Worm (Caenorhabditis elegans) whole organism, young adult: Measurements from ENCODE around the gene clec-180.
A peak's percentile ranks its signal among the peaks of the same experiment; 100 is the strongest.

ENCODE experiments used
- D2030.7 ChIP-seq: fragments of 200-800 bp; sonication (Bioruptor generic); IDR thresholded peaks from 2 replicates; pipeline ENCODE4 v1.3.6; 2022; ENCODE audit warnings: missing genetic modification reagents, missing genetic modification characterization, missing compliant biosample characterization
- F23B12.7 ChIP-seq: sonication (generic microtip); optimal IDR thresholded peaks from 2 replicates; lab custom pipeline; 2017; ENCODE audit warnings: missing genetic modification characterization, mild to moderate bottlenecking, missing compliant biosample characterization, antibody characterized with exemption, moderate library complexity; ENCODE audit not compliant: insufficient read depth
- F39B2.1 ChIP-seq: fragments of 200-800 bp; sonication (Bioruptor generic); IDR thresholded peaks from 2 replicates; pipeline ENCODE4 v1.3.6; 2022; ENCODE audit warnings: missing genetic modification reagents, missing genetic modification characterization, missing compliant biosample characterization
- K11D2.4 ChIP-seq: fragments of 200-800 bp; sonication (Bioruptor generic); IDR thresholded peaks from 2 replicates; pipeline ENCODE4 v1.3.6; 2022; ENCODE audit warnings: missing genetic modification reagents, missing genetic modification characterization, missing compliant biosample characterization
- bed-1 ChIP-seq: fragments of 200-800 bp; sonication (Bioruptor generic); IDR thresholded peaks from 2 replicates; pipeline ENCODE4 v1.3.6; 2022; ENCODE audit warnings: missing genetic modification reagents, missing genetic modification characterization, missing compliant biosample characterization
- ceh-100 ChIP-seq: fragments of 200-800 bp; sonication (Bioruptor generic); IDR thresholded peaks from 2 replicates; pipeline ENCODE4 v1.3.6; 2022; ENCODE audit warnings: missing genetic modification reagents, missing genetic modification characterization, missing compliant biosample characterization
- gei-17 ChIP-seq: fragments of 200-800 bp; sonication (Bioruptor generic); optimal IDR thresholded peaks from 2 replicates; lab custom pipeline; 2018; ENCODE audit warnings: mild to moderate bottlenecking, missing genetic modification characterization, missing compliant biosample characterization
- hrde-1 ChIP-seq: sonication (generic microtip); optimal IDR thresholded peaks from 2 replicates; lab custom pipeline; 2016; ENCODE audit warnings: missing genetic modification characterization, mild to moderate bottlenecking, missing compliant biosample characterization, moderate library complexity, missing genotype, missing genetic modification reagents, borderline replicate concordance
- lin-35 ChIP-seq, 3 experiments: fragments of 150-350 bp in 2 of 3; sonication (generic microtip) in 1 of 3; optimal IDR thresholded peaks; 2 replicates each; lab custom pipeline; 2014 to 2018; ENCODE audit warnings: missing biosample characterization in 3 of 3, missing genetic modification characterization in 3 of 3, missing genetic modification reagents in 3 of 3
- lin-40 ChIP-seq: sonication (generic microtip); optimal IDR thresholded peaks from 2 replicates; lab custom pipeline; 2016; ENCODE audit warnings: missing genetic modification characterization, mild to moderate bottlenecking, missing compliant biosample characterization, missing genotype, missing genetic modification reagents
- lsy-27 ChIP-seq: sonication (generic microtip); optimal IDR thresholded peaks from 2 replicates; lab custom pipeline; 2017; ENCODE audit warnings: missing genetic modification characterization, mild to moderate bottlenecking, missing compliant biosample characterization, antibody characterized with exemption, missing genotype, borderline replicate concordance; ENCODE audit not compliant: insufficient read depth
- pha-4 ChIP-seq: fragments of 150-350 bp; sonication (generic microtip); optimal IDR thresholded peaks from 2 replicates; lab custom pipeline; 2014; ENCODE audit warnings: missing biosample characterization, missing genetic modification reagents, missing genetic modification characterization
- unc-62 ChIP-seq: fragments of 150-350 bp; optimal IDR thresholded peaks from 2 replicates; lab custom pipeline; 2014; ENCODE audit warnings: missing biosample characterization, missing genetic modification reagents, missing genetic modification characterization
- xnd-1 ChIP-seq: sonication (generic microtip); optimal IDR thresholded peaks from 2 replicates; lab custom pipeline; 2016; ENCODE audit warnings: missing genotype, missing genetic modification reagents, missing genetic modification characterization, missing compliant biosample characterization

DNA sequence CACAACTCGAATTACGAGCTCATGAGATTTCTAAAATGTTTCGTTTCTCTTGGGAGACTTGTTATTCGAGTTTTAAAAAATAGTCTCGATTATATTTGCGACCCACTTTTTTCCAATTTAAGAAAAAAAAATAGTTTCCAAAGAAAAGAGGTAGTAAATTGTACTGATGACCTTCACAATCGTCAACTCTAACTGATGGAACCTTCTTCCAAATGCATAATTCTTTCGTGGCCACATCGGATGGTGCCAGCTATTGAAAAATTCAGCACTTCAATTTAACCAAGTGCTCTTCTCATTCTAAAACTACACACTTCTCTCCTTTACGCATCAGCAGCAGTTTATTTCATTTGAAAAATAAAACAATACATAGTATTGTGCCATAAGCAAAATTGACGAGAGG lies 25.0 kb upstream of the clec-180 start:
- TF ChIP-seq F39B2.1 (GFP tag; lab: Robert Waterston, UW) = no peak
- TF ChIP-seq K11D2.4 (GFP tag; lab: Robert Waterston, UW) = no peak
- no peak for TF ChIP-seq lsy-27 (tag; lab: Kevin White, UChicago)
- TF ChIP-seq pha-4 = no peak
- no peak for TF ChIP-seq bed-1 (GFP tag; lab: Robert Waterston, UW)
- no peak for TF ChIP-seq D2030.7 (GFP tag; lab: Robert Waterston, UW)
- TF ChIP-seq unc-62 (GFP tag; lab: Kevin White, UChicago) = no peak
- TF ChIP-seq lin-40 (tag; lab: Kevin White, UChicago) = no peak
- TF ChIP-seq F23B12.7 (tag; lab: Kevin White, UChicago) = no peak
- TF ChIP-seq gei-17 (GFP tag; lab: Kevin White, UChicago) = no peak
- TF ChIP-seq ceh-100 (GFP tag; lab: Robert Waterston, UW) = no peak
- TF ChIP-seq xnd-1 (tag; lab: Kevin White, UChicago) = no peak
- peak; percentile 37 for TF ChIP-seq hrde-1 (tag; lab: Kevin White, UChicago)
- no peak for TF ChIP-seq lin-35 (GFP tag; optimal IDR thresholded peaks at IDR 0.05; lab: Kevin White, UChicago)
